Worm (Caenorhabditis elegans) whole organism, early embryonic: ENCODE data around the gene irld-48.

Experiments
- B0310.2 ChIP-seq: sonication (generic microtip); optimal IDR thresholded peaks from 2 replicates; lab custom pipeline; 2016; ENCODE audit warnings: mild to moderate bottlenecking, missing genetic modification characterization, missing compliant biosample characterization
- aly-1 ChIP-seq: sonication (generic microtip); optimal IDR thresholded peaks from 2 replicates; lab custom pipeline; 2016; ENCODE audit warnings: missing genetic modification characterization, missing compliant biosample characterization
- ama-1 ChIP-seq: fragments of 150-350 bp; optimal IDR thresholded peaks from 2 replicates; lab custom pipeline; 2014
- ets-7 ChIP-seq: sonication (generic microtip); optimal IDR thresholded peaks from 2 replicates; lab custom pipeline; 2016; ENCODE audit warnings: missing genotype, missing genetic modification characterization, missing compliant biosample characterization
- flt-1 ChIP-seq: fragments of 200-800 bp; sonication (Bioruptor generic); IDR thresholded peaks from 2 replicates; pipeline ENCODE4 v1.3.6; 2022; ENCODE audit warnings: missing genetic modification characterization, missing compliant biosample characterization
- hmbx-1 ChIP-seq: sonication (generic microtip); optimal IDR thresholded peaks from 2 replicates; lab custom pipeline; 2016; ENCODE audit warnings: mild to moderate bottlenecking, missing genetic modification characterization, missing compliant biosample characterization
- pes-1 ChIP-seq: fragments of 200-800 bp; sonication (Bioruptor generic); IDR thresholded peaks from 2 replicates; pipeline ENCODE4 v1.3.6; 2022; ENCODE audit warnings: missing genetic modification reagents, missing genetic modification characterization, missing compliant biosample characterization
- tbx-37 ChIP-seq: fragments of 200-800 bp; sonication (Bioruptor generic); conservative IDR thresholded peaks from 2 replicates; pipeline ENCODE4 v1.3.6; 2022; ENCODE audit warnings: missing genetic modification reagents, missing genetic modification characterization, missing compliant biosample characterization
- tra-4 ChIP-seq: sonication (generic microtip); optimal IDR thresholded peaks from 2 replicates; lab custom pipeline; 2017; ENCODE audit warnings: missing genetic modification characterization, missing compliant biosample characterization

ce11 chrII:2975561-2976230, 19.8 kb downstream of the irld-48 start:
- TF ChIP-seq tbx-37 (GFP tag; lab: Robert Waterston, UW): no peak
- TF ChIP-seq B0310.2: no peak
- no peak for TF ChIP-seq ama-1 (lab: Kevin White, UChicago)
- no peak for TF ChIP-seq hmbx-1 (tag; lab: Kevin White, UChicago)
- no peak for TF ChIP-seq ets-7 (tag; lab: Kevin White, UChicago)
- no peak for TF ChIP-seq aly-1 (tag; lab: Kevin White, UChicago)
- TF ChIP-seq pes-1 (GFP tag; lab: Robert Waterston, UW): no peak
- no peak for TF ChIP-seq flt-1
- TF ChIP-seq tra-4 (tag; lab: Kevin White, UChicago): no peak
